ENCODE assay signal across 3 worm cellular contexts in genomic region chrV:13909400-13909799, ce11.
TF ChIP-seq lines count a peak whose summit lies in the region.

Gene C06B3.7, plus strand, starts transcription at chrV:13909686.

TF ChIP-seq in whole organism, L1 larva, 84 proteins besides CTCF, POLR2A, EP300 and RAD21 (continued from another document):
- no peak for TF ChIP-seq fkh-4 (tag; optimal IDR thresholded peaks at IDR 0.05; lab: Kevin White, UChicago; ENCODE audit: borderline replicate concordance)
- peak; percentile 74 to 85 for TF ChIP-seq lsy-2 (tag; optimal IDR thresholded peaks at IDR 0.05; lab: Kevin White, UChicago)
- TF ChIP-seq ceh-90 (tag; optimal IDR thresholded peaks at IDR 0.05; lab: Kevin White, UChicago), result peak; percentile 26
- no peak for TF ChIP-seq efl-3 (GFP tag; optimal IDR thresholded peaks at IDR 0.05; lab: Kevin White, UChicago)
- TF ChIP-seq grh-1 (GFP tag; IDR thresholded peaks at IDR 0.05; lab: Robert Waterston, UW), result no peak
- TF ChIP-seq isw-1 (GFP tag; IDR thresholded peaks at IDR 0.05; lab: Robert Waterston, UW), result peak; percentile 16; the same call in 1 of the 2 replicates
- peak; percentile 62 for TF ChIP-seq fos-1 (tag; optimal IDR thresholded peaks at IDR 0.05; lab: Kevin White, UChicago)
- TF ChIP-seq ceh-8 (GFP tag; optimal IDR thresholded peaks at IDR 0.05; lab: Kevin White, UChicago), result no peak
- no peak for TF ChIP-seq C34B4.2 (tag; optimal IDR thresholded peaks at IDR 0.05; lab: Kevin White, UChicago)
- peak; percentile 89 for TF ChIP-seq xbp-1 (tag; optimal IDR thresholded peaks at IDR 0.05; lab: Kevin White, UChicago)
- TF ChIP-seq egl-13 (tag; optimal IDR thresholded peaks at IDR 0.05; lab: Kevin White, UChicago), result no peak
- peak; percentile 97 for TF ChIP-seq nhr-71 (tag; optimal IDR thresholded peaks at IDR 0.05; lab: Kevin White, UChicago)
- peak; percentile 34 for TF ChIP-seq lin-39 (tag; optimal IDR thresholded peaks at IDR 0.05; lab: Kevin White, UChicago)
- peak; percentile 81 for TF ChIP-seq ztf-4 (tag; optimal IDR thresholded peaks at IDR 0.05; lab: Kevin White, UChicago)
- TF ChIP-seq nhr-85 (tag; lab: Kevin White, UChicago), result peak; percentile 97
- TF ChIP-seq ceh-82 (tag; optimal IDR thresholded peaks at IDR 0.05; lab: Kevin White, UChicago), result peak in 2 of 3 experiments; percentile 40 to 52
- no peak for TF ChIP-seq alr-1 (tag; optimal IDR thresholded peaks at IDR 0.05; lab: Kevin White, UChicago; ENCODE audit: borderline replicate concordance)
- peak; percentile 90 for TF ChIP-seq C16A3.4 (tag; optimal IDR thresholded peaks at IDR 0.05; lab: Kevin White, UChicago)
- TF ChIP-seq mep-1 (tag; optimal IDR thresholded peaks at IDR 0.05; lab: Kevin White, UChicago), result peak; percentile 88
- peak; percentile 90 for TF ChIP-seq snu-23 (GFP tag; optimal IDR thresholded peaks at IDR 0.05; lab: Kevin White, UChicago)
- TF ChIP-seq zag-1 (tag; optimal IDR thresholded peaks at IDR 0.05; lab: Kevin White, UChicago), result no peak
- TF ChIP-seq pqm-1 (tag; optimal IDR thresholded peaks at IDR 0.05; lab: Kevin White, UChicago), result peak; percentile 46
- peak in 1 of 2 experiments; percentile 94 for TF ChIP-seq mdl-1 (tag; optimal IDR thresholded peaks at IDR 0.05; lab: Kevin White, UChicago)
- peak; percentile 83 for TF ChIP-seq nhr-90 (tag; optimal IDR thresholded peaks at IDR 0.05; lab: Kevin White, UChicago; ENCODE audit: poor library complexity)
- peak; percentile 64 to 90 for TF ChIP-seq lin-35 (GFP tag; optimal IDR thresholded peaks at IDR 0.05; lab: Kevin White, UChicago)
- TF ChIP-seq ceh-88 (GFP tag; IDR thresholded peaks at IDR 0.05; lab: Robert Waterston, UW), result peak; percentile 33; the same call in 1 of the 2 replicates
- peak; percentile 78 for TF ChIP-seq lin-13 (GFP tag; optimal IDR thresholded peaks at IDR 0.05; lab: Kevin White, UChicago)
- TF ChIP-seq nhr-12 (tag; optimal IDR thresholded peaks at IDR 0.05; lab: Kevin White, UChicago), result no peak
- TF ChIP-seq hlh-4 (tag; optimal IDR thresholded peaks at IDR 0.05; lab: Kevin White, UChicago), result no peak
- peak; percentile 66 for TF ChIP-seq swsn-7 (tag; optimal IDR thresholded peaks at IDR 0.05; lab: Kevin White, UChicago)
- TF ChIP-seq mef-2 (tag; optimal IDR thresholded peaks at IDR 0.05; lab: Kevin White, UChicago), result peak; percentile 64
- peak; percentile 61 for TF ChIP-seq sox-4 (tag; optimal IDR thresholded peaks at IDR 0.05; lab: Kevin White, UChicago)
- peak; percentile 85 for TF ChIP-seq elt-2 (tag; optimal IDR thresholded peaks at IDR 0.05; lab: Kevin White, UChicago)
TF ChIP-seq in whole organism, L1 larva: peak in this region for 49.

TF ChIP-seq in whole organism, L4 larva, 104 proteins besides CTCF, POLR2A, EP300 and RAD21 (continued from another document):
- TF ChIP-seq tra-1 (GFP tag; IDR thresholded peaks at IDR 0.05; lab: Robert Waterston, UW) (peak; percentile 62; the same call in 1 of the 2 replicates), ceh-20 (GFP tag; IDR thresholded peaks at IDR 0.05; lab: Robert Waterston, UW) (no peak), php-3 (GFP tag; IDR thresholded peaks at IDR 0.05; lab: Robert Waterston, UW) (peak; percentile 92)

TF ChIP-seq in whole organism, young adult, 124 proteins besides CTCF, POLR2A, EP300 and RAD21 (continued from another document):
- no peak for TF ChIP-seq Y95B8A.8 (GFP tag; IDR thresholded peaks at IDR 0.05; lab: Robert Waterston, UW)
